Fruit fly (Drosophila melanogaster) Kc167 (cell line): ENCODE data around the gene Lcp65Ab2.

Experiments used
- Sin3A ChIP-seq: fragments of >200 bp; optimal IDR thresholded peaks from 2 replicates; lab custom pipeline; 2018; ENCODE audit warnings: missing external identifiers
- h ChIP-seq: fragments of >200 bp; optimal IDR thresholded peaks from 3 replicates; lab custom pipeline; 2018; ENCODE audit warnings: missing external identifiers

- no peak for TF ChIP-seq h (lab: Kevin White, UChicago)
- no peak for TF ChIP-seq Sin3A (lab: Kevin White, UChicago)
Measured at dm6 chr3L:6106717-6107116, 39.8 kb upstream of the Lcp65Ab2 start.
